Worm (Caenorhabditis elegans) whole organism, L4 larva: ENCODE measurements around the gene Y42H9B.3.

Source experiments
- F37D6.2 ChIP-seq: sonication (generic microtip); optimal IDR thresholded peaks from 2 replicates; lab custom pipeline; 2016; ENCODE audit warnings: mild to moderate bottlenecking, missing genetic modification characterization, missing compliant biosample characterization
- T20F7.1 ChIP-seq: fragments of 200-800 bp; sonication (Bioruptor generic); optimal IDR thresholded peaks from 2 replicates; lab custom pipeline; 2018; ENCODE audit warnings: mild to moderate bottlenecking, missing genetic modification characterization, missing compliant biosample characterization
- Y5F2A.4 ChIP-seq: fragments of 200-800 bp; sonication (Bioruptor generic); optimal IDR thresholded peaks from 2 replicates; lab custom pipeline; 2018; ENCODE audit warnings: mild to moderate bottlenecking, missing genetic modification characterization, missing compliant biosample characterization
- aha-1 ChIP-seq: fragments of 150-350 bp; peaks from one replicate; lab custom pipeline; 2014; ENCODE audit warnings: missing biosample characterization, missing genetic modification characterization
- ceh-20 ChIP-seq: fragments of 200-800 bp; sonication (Bioruptor generic); IDR thresholded peaks from 2 replicates; pipeline ENCODE4 v1.3.6; 2022; ENCODE audit warnings: missing genetic modification reagents, missing genetic modification characterization, missing compliant biosample characterization
- daf-19 ChIP-seq: fragments of 200-800 bp; sonication (Bioruptor generic); conservative IDR thresholded peaks from 2 replicates; pipeline ENCODE4 v1.3.6; 2022; ENCODE audit warnings: missing genetic modification characterization, missing compliant biosample characterization
- dmd-9 ChIP-seq: fragments of 200-800 bp; sonication (Bioruptor generic); IDR thresholded peaks from 2 replicates; pipeline ENCODE4 v1.3.6; 2022; ENCODE audit warnings: missing genetic modification reagents, missing genetic modification characterization, missing compliant biosample characterization
- egl-43 ChIP-seq: fragments of 200-800 bp; sonication (Bioruptor generic); IDR thresholded peaks from 2 replicates; pipeline ENCODE4 v1.3.6; 2022; ENCODE audit warnings: missing genetic modification reagents, missing genetic modification characterization, missing compliant biosample characterization
- hif-1 ChIP-seq, 2 experiments: sonication (generic microtip); optimal IDR thresholded peaks; 2 replicates each; lab custom pipeline; 2016 to 2017; ENCODE audit warnings: missing compliant biosample characterization in 2 of 2, missing genetic modification characterization in 2 of 2, missing genetic modification reagents in 2 of 2, missing genotype in 2 of 2, mild to moderate bottlenecking in 1 of 2
- hlh-30 ChIP-seq: sonication (generic microtip); optimal IDR thresholded peaks from 2 replicates; lab custom pipeline; 2017; ENCODE audit warnings: antibody characterized with exemption, mild to moderate bottlenecking, missing genetic modification characterization, missing compliant biosample characterization; ENCODE audit not compliant: insufficient read depth
- hmg-1.1 ChIP-seq: fragments of 200-800 bp; sonication (Bioruptor generic); IDR thresholded peaks from 2 replicates; pipeline ENCODE4 v1.3.6; 2022; ENCODE audit warnings: missing genetic modification reagents, missing genetic modification characterization, missing compliant biosample characterization
- lin-1 ChIP-seq: fragments of 200-800 bp; sonication (Bioruptor generic); IDR thresholded peaks from 2 replicates; pipeline ENCODE4 v1.3.6; 2022; ENCODE audit warnings: missing genetic modification reagents, missing genetic modification characterization, missing compliant biosample characterization
- lin-13 ChIP-seq: fragments of 150-350 bp; optimal IDR thresholded peaks from 2 replicates; lab custom pipeline; 2014; ENCODE audit warnings: missing biosample characterization, missing genetic modification reagents, missing genetic modification characterization
- lin-29 ChIP-seq: fragments of 200-800 bp; sonication (Bioruptor generic); IDR thresholded peaks from 2 replicates; pipeline ENCODE4 v1.3.6; 2022; ENCODE audit warnings: missing genetic modification reagents, missing genetic modification characterization, missing compliant biosample characterization
- lin-38 ChIP-seq: fragments of 200-800 bp; sonication (Bioruptor generic); IDR thresholded peaks from 2 replicates; pipeline ENCODE4 v1.3.6; 2022; ENCODE audit warnings: missing genetic modification reagents, missing genetic modification characterization, missing compliant biosample characterization
- lin-39 ChIP-seq: fragments of 150-350 bp; optimal IDR thresholded peaks from 2 replicates; lab custom pipeline; 2014; ENCODE audit warnings: missing biosample characterization, missing genetic modification reagents, missing genetic modification characterization
- lsy-2 ChIP-seq, 2 experiments: fragments of 150-350 bp in 1 of 2; sonication (generic microtip) in 1 of 2; optimal IDR thresholded peaks; 2 replicates each; lab custom pipeline; 2014 to 2017; ENCODE audit warnings: missing biosample characterization in 2 of 2, missing genetic modification characterization in 2 of 2
- madf-5 ChIP-seq, 2 experiments: fragments of 200-800 bp; sonication (Bioruptor generic); IDR thresholded peaks; 2 replicates each; pipeline ENCODE4 v1.3.6; 2022; ENCODE audit warnings: missing compliant biosample characterization in 2 of 2, missing genetic modification characterization in 2 of 2
- madf-9 ChIP-seq: fragments of 200-800 bp; sonication (Bioruptor generic); conservative IDR thresholded peaks from 2 replicates; pipeline ENCODE4 v1.3.6; 2022; ENCODE audit warnings: missing genetic modification reagents, missing genetic modification characterization, missing compliant biosample characterization
- mdl-1 ChIP-seq, 2 experiments: fragments of 150-350 bp in 1 of 2; sonication (generic microtip) in 1 of 2; optimal IDR thresholded peaks; 2 replicates each; lab custom pipeline; 2014 to 2017; ENCODE audit warnings: missing biosample characterization in 2 of 2, missing genetic modification characterization in 2 of 2
- mdt-29 ChIP-seq: fragments of 200-800 bp; sonication (Bioruptor generic); IDR thresholded peaks from 2 replicates; pipeline ENCODE4 v1.3.6; 2022; ENCODE audit warnings: missing genetic modification reagents, missing genetic modification characterization, missing compliant biosample characterization
- mep-1 ChIP-seq: fragments of 150-350 bp; sonication (generic microtip); optimal IDR thresholded peaks from 3 replicates; lab custom pipeline; 2014; ENCODE audit warnings: missing biosample characterization, missing genetic modification characterization
- mxl-3 ChIP-seq: fragments of 200-800 bp; sonication (Bioruptor generic); optimal IDR thresholded peaks from 2 replicates; lab custom pipeline; 2018; ENCODE audit warnings: mild to moderate bottlenecking, missing genetic modification characterization, missing compliant biosample characterization
- nhr-42 ChIP-seq: fragments of 200-800 bp; sonication (Bioruptor generic); IDR thresholded peaks from 2 replicates; pipeline ENCODE4 v1.3.6; 2022; ENCODE audit warnings: missing genetic modification characterization, missing compliant biosample characterization
- rbr-2 ChIP-seq: sonication (generic microtip); optimal IDR thresholded peaks from 2 replicates; lab custom pipeline; 2016; ENCODE audit warnings: missing genotype, missing genetic modification characterization, missing compliant biosample characterization
- sdz-12 ChIP-seq: fragments of 200-800 bp; sonication (Bioruptor generic); optimal IDR thresholded peaks from 2 replicates; lab custom pipeline; 2018; ENCODE audit warnings: mild to moderate bottlenecking, missing genetic modification characterization, missing compliant biosample characterization
- set-16 ChIP-seq: fragments of 200-800 bp; sonication (Bioruptor generic); IDR thresholded peaks from 2 replicates; pipeline ENCODE4 v1.3.6; 2022; ENCODE audit warnings: missing genetic modification reagents, missing genetic modification characterization, missing compliant biosample characterization
- tag-97 ChIP-seq: fragments of 200-800 bp; sonication (Bioruptor generic); IDR thresholded peaks from 2 replicates; pipeline ENCODE4 v1.3.6; 2022; ENCODE audit warnings: missing genetic modification characterization, missing compliant biosample characterization
- unc-130 ChIP-seq: sonication (generic microtip); optimal IDR thresholded peaks from 2 replicates; lab custom pipeline; 2016; ENCODE audit warnings: missing genetic modification reagents, missing genetic modification characterization, missing compliant biosample characterization
- unc-62 ChIP-seq, 3 experiments: fragments of 150-350 bp in 1 of 3; sonication (generic microtip); optimal IDR thresholded peaks in 2 of 3; peaks in 1 of 3; 1 replicate in 1 of 3; 2 replicates in 2 of 3; lab custom pipeline; 2014 to 2017; ENCODE audit warnings: missing biosample characterization in 3 of 3, missing genetic modification characterization in 3 of 3, missing genetic modification reagents in 3 of 3, missing genotype in 1 of 3

Gene Y42H9B.3

ce11 chrIV:8015726-8016312, 3.6 kb upstream of the Y42H9B.3 start, which contains the start of gene C26B2.7 (continued):
- TF ChIP-seq mxl-3 (GFP tag; lab: Kevin White, UChicago) (peak; percentile 59), lin-38 (peak; percentile 80), mep-1 (tag; lab: Kevin White, UChicago) (peak; percentile 78), hlh-30 (peak; percentile 34), daf-19 (GFP tag; lab: Robert Waterston, UW) (0 out of 2 replicates have a peak, but pooled peaks have one; percentile 16), hif-1 (tag; optimal IDR thresholded peaks at IDR 0.05; lab: Kevin White, UChicago) (peak in 1 of 2 experiments; percentile 73), lin-13 (peak; percentile 39), T20F7.1 (GFP tag; lab: Kevin White, UChicago) (peak; percentile 94), hmg-1.1 (GFP tag; lab: Robert Waterston, UW) (peak; percentile 60), set-16 (GFP tag; lab: Robert Waterston, UW) (peak; percentile 30; the same call in 1 of the 2 replicates), ceh-20 (GFP tag; lab: Robert Waterston, UW) (peak; percentile 72; the same call in 1 of the 2 replicates), dmd-9 (GFP tag; lab: Robert Waterston, UW) (peak; percentile 88), rbr-2 (tag; lab: Kevin White, UChicago) (peak; percentile 67), sdz-12 (peak; percentile 11), egl-43 (GFP tag; lab: Robert Waterston, UW) (peak; percentile 67; the same call in 1 of the 2 replicates), lin-29 (GFP tag; lab: Robert Waterston, UW) (0 out of 2 replicates have a peak, but pooled peaks have one; percentile 31), unc-130 (GFP tag; lab: Kevin White, UChicago) (peak; percentile 82), nhr-42 (GFP tag; lab: Robert Waterston, UW) (peak; percentile 62; the same call in 1 of the 2 replicates), F37D6.2 (tag; lab: Kevin White, UChicago) (peak; percentile 16), mdt-29 (GFP tag; lab: Robert Waterston, UW) (peak; percentile 6; the same call in 1 of the 2 replicates), madf-9 (GFP tag; lab: Robert Waterston, UW) (peak; percentile 70; the same call in 1 of the 2 replicates)

ce11 chrIV:8013849-8014248, 1.6 kb upstream of the Y42H9B.3 start, which contains the start of gene C26B2.8:
TSS of gene C26B2.8 (plus strand) at chrIV:8014149.
- peak; percentile 64 for TF ChIP-seq aha-1 (tag; lab: Kevin White, UChicago)
- TF ChIP-seq Y5F2A.4 (GFP tag; lab: Kevin White, UChicago): no peak

ce11 chrIV:8010521-8010920, 1.7 kb downstream of the Y42H9B.3 start:
- TF ChIP-seq unc-130 (GFP tag; lab: Kevin White, UChicago): peak; percentile 7
- TF ChIP-seq lsy-2 (tag; optimal IDR thresholded peaks at IDR 0.05; lab: Kevin White, UChicago): peak in 1 of 2 experiments; percentile 42
- TF ChIP-seq lin-38: peak; percentile 23; the same call in 1 of the 2 replicates
- no peak for TF ChIP-seq F37D6.2 (tag; lab: Kevin White, UChicago)

- TF ChIP-seq mxl-3 (GFP tag; lab: Kevin White, UChicago) (peak; percentile 49), mdl-1 (tag; optimal IDR thresholded peaks at IDR 0.05; lab: Kevin White, UChicago) (peak in 1 of 2 experiments; percentile 14), unc-62 (GFP tag; optimal IDR thresholded peaks at IDR 0.05 in 1 of 2; lab: Kevin White, UChicago) (peak in 1 of 2 experiments; percentile 47), unc-62 (tag; optimal IDR thresholded peaks at IDR 0.05; lab: Kevin White, UChicago) (no peak), lin-39 (tag; lab: Kevin White, UChicago) (no peak), tag-97 (GFP tag; lab: Robert Waterston, UW) (no peak), aha-1 (tag; lab: Kevin White, UChicago) (peak; percentile 88), madf-5 (GFP tag; IDR thresholded peaks at IDR 0.05; lab: Robert Waterston, UW) (0 out of 4 replicates have a peak, but pooled peaks of 1 of the 2 experiments have one; percentile 4), set-16 (GFP tag; lab: Robert Waterston, UW) (no peak)
Observed at ce11 chrIV:8009374-8009773, 2.9 kb downstream of the Y42H9B.3 start.

- TF ChIP-seq lin-1 (GFP tag; lab: Robert Waterston, UW) (no peak), unc-62 (GFP tag; optimal IDR thresholded peaks at IDR 0.05 in 1 of 2; lab: Kevin White, UChicago) (peak in 1 of 2 experiments; percentile 93), unc-62 (tag; optimal IDR thresholded peaks at IDR 0.05; lab: Kevin White, UChicago) (no peak), mxl-3 (GFP tag; lab: Kevin White, UChicago) (peak; percentile 10)
Observed at ce11 chrIV:8008137-8008536, 4.1 kb downstream of the Y42H9B.3 start.
